Worm (Caenorhabditis elegans): Measurements from ENCODE around the gene npax-1.
"Not testable (repeated sequence)": the region's sequence is repeated elsewhere in the genome, so short reads cannot be mapped to it uniquely, and the experiment has no call there.

Gene npax-1

ce11 chrII:7331224-7331623, at the start of gene npax-1:
TSS of gene npax-1 (minus strand) at chrII:7331324.
- TF ChIP-seq nhr-237 (tag; optimal IDR thresholded peaks at IDR 0.05) (no peak), eor-1 (tag; optimal IDR thresholded peaks at IDR 0.05) (no peak), mml-1 (tag; optimal IDR thresholded peaks at IDR 0.05) (no peak), ztf-4 (tag; optimal IDR thresholded peaks at IDR 0.05) (no peak), unc-62 (GFP tag; optimal IDR thresholded peaks at IDR 0.05) (no peak)

ce11 chrII:7379021-7379420, 47.9 kb upstream of the npax-1 start, which contains the start of gene C07D10.6:
TSS of gene C07D10.6 (plus strand) at chrII:7379321.
- TF ChIP-seq elt-2 (tag; optimal IDR thresholded peaks at IDR 0.05) (no peak), nhr-11 (tag; optimal IDR thresholded peaks at IDR 0.05) (no peak), ama-1 (optimal IDR thresholded peaks at IDR 0.05) (no peak), tbx-2 (tag; optimal IDR thresholded peaks at IDR 0.05) (no peak), sea-2 (GFP tag; optimal IDR thresholded peaks at IDR 0.05) (no peak), nhr-12 (tag; optimal IDR thresholded peaks at IDR 0.05) (no peak), ztf-11 (tag; optimal IDR thresholded peaks at IDR 0.05) (no peak), R02D3.7 (tag; optimal IDR thresholded peaks at IDR 0.05) (no peak), mml-1 (tag; optimal IDR thresholded peaks at IDR 0.05) (no peak)

- TF ChIP-seq unc-62 (GFP tag; optimal IDR thresholded peaks at IDR 0.05) (no peak), elt-2 (tag; optimal IDR thresholded peaks at IDR 0.05) (no peak), egl-27 (tag; optimal IDR thresholded peaks at IDR 0.05) (no peak), ZK546.5 (tag; optimal IDR thresholded peaks at IDR 0.05) (no peak), zag-1 (tag; optimal IDR thresholded peaks at IDR 0.05) (no peak), ceh-28 (tag; optimal IDR thresholded peaks at IDR 0.05) (no peak), mml-1 (tag; optimal IDR thresholded peaks at IDR 0.05) (no peak), lsy-12 (tag; optimal IDR thresholded peaks at IDR 0.05) (no peak), aly-2 (tag; optimal IDR thresholded peaks at IDR 0.05) (no peak), unc-39 (tag; optimal IDR thresholded peaks at IDR 0.05) (no peak), ztf-11 (tag; optimal IDR thresholded peaks at IDR 0.05) (no peak), nhr-12 (tag; optimal IDR thresholded peaks at IDR 0.05) (no peak), fkh-10 (GFP tag; optimal IDR thresholded peaks at IDR 0.05) (no peak), nhr-28 (tag; optimal IDR thresholded peaks at IDR 0.05) (no peak), snpc-4 (tag; optimal IDR thresholded peaks at IDR 0.05) (no peak), nhr-43 (tag; optimal IDR thresholded peaks at IDR 0.05; ENCODE audit: poor library complexity, severe bottlenecking) (no peak), ceh-16 (tag; optimal IDR thresholded peaks at IDR 0.05) (no peak), mdl-1 (tag; optimal IDR thresholded peaks at IDR 0.05) (no peak), R02D3.7 (tag; optimal IDR thresholded peaks at IDR 0.05) (no peak)
Measured at ce11 chrII:7374980-7375379, 43.9 kb upstream of the npax-1 start, which contains the start of gene F43E2.1. TSS of gene F43E2.1 (plus strand) at chrII:7375280.

- TF ChIP-seq nhr-12 (tag; optimal IDR thresholded peaks at IDR 0.05), result no peak
- TF ChIP-seq elt-2 (tag; optimal IDR thresholded peaks at IDR 0.05), result peak; percentile 29
- peak; percentile 38 for TF ChIP-seq hmg-11 (tag; optimal IDR thresholded peaks at IDR 0.05)
- peak; percentile 23 for TF ChIP-seq egl-5 (tag; optimal IDR thresholded peaks at IDR 0.05)
- TF ChIP-seq elt-1 (tag; optimal IDR thresholded peaks at IDR 0.05), result no peak
- peak; percentile 59 for TF ChIP-seq snpc-4 (tag; optimal IDR thresholded peaks at IDR 0.05)
- TF ChIP-seq nhr-23 (tag; optimal IDR thresholded peaks at IDR 0.05), result peak; percentile 28
- TF ChIP-seq lin-15B (tag; optimal IDR thresholded peaks at IDR 0.05), result peak; percentile 11
- no peak for TF ChIP-seq sea-2 (GFP tag; optimal IDR thresholded peaks at IDR 0.05)
- peak; percentile 83 for TF ChIP-seq pha-4 (tag; optimal IDR thresholded peaks at IDR 0.05)
- TF ChIP-seq aly-2 (tag; optimal IDR thresholded peaks at IDR 0.05), result no peak
- TF ChIP-seq nfya-1 (tag; optimal IDR thresholded peaks at IDR 0.05; ENCODE audit: insufficient read depth), result peak; percentile 62
Measured at ce11 chrII:7374143-7374542, 43.0 kb upstream of the npax-1 start, which contains the start of the genes mtch-1 and rpb-4. TSS of gene mtch-1 (minus strand) at chrII:7374166. TSS of gene rpb-4 (plus strand) at chrII:7374495.

- TF ChIP-seq nhr-76, nhr-11, nhr-67 (tag; optimal IDR thresholded peaks at IDR 0.05): not testable (repeated sequence)
Measured at ce11 chrII:7370195-7370594, 39.1 kb upstream of the npax-1 start, which contains the start of gene F43E2.11. TSS of gene F43E2.11 (minus strand) at chrII:7370295.

Measured in whole organism, L3 larva.